Fruit fly (Drosophila melanogaster): ENCODE measurements around the gene Edg78E.

- TF ChIP-seq Snoo (tag; optimal IDR thresholded peaks at IDR 0.05) (no peak), CG32121 (GFP tag; IDR thresholded peaks at IDR 0.05) (no peak), CG9948 (tag; optimal IDR thresholded peaks at IDR 0.05) (no peak), CG10348 (GFP tag; IDR thresholded peaks at IDR 0.05) (no peak), fd96Ca (GFP tag; IDR thresholded peaks at IDR 0.05) (no peak), CG14655 (GFP tag; optimal IDR thresholded peaks at IDR 0.05) (no peak), CG13204 (GFP tag; optimal IDR thresholded peaks at IDR 0.05) (no peak), CG8159 (tag; optimal IDR thresholded peaks at IDR 0.05) (no peak), D1 (tag; optimal IDR thresholded peaks at IDR 0.05) (no peak), Ets98B (GFP tag; IDR thresholded peaks at IDR 0.05) (no peak), EcR (GFP tag; optimal IDR thresholded peaks at IDR 0.05) (no peak)
Measured at dm6 chr3L:21282741-21283140, 14.9 kb downstream of the Edg78E start.
